Worm (Caenorhabditis elegans) whole organism, young adult: ENCODE data around the gene T05B9.1.

Experiments
- C06A6.2 ChIP-seq: fragments of 200-800 bp; sonication (Bioruptor generic); conservative IDR thresholded peaks from 2 replicates; pipeline ENCODE4 v1.3.6; 2022; ENCODE audit warnings: missing genetic modification characterization, missing compliant biosample characterization
- D2030.7 ChIP-seq: fragments of 200-800 bp; sonication (Bioruptor generic); IDR thresholded peaks from 2 replicates; pipeline ENCODE4 v1.3.6; 2022; ENCODE audit warnings: missing genetic modification reagents, missing genetic modification characterization, missing compliant biosample characterization
- F22D6.2 ChIP-seq: sonication (generic microtip); optimal IDR thresholded peaks from 2 replicates; lab custom pipeline; 2016; ENCODE audit warnings: mild to moderate bottlenecking, missing genetic modification characterization, missing compliant biosample characterization
- F23B12.7 ChIP-seq: sonication (generic microtip); optimal IDR thresholded peaks from 2 replicates; lab custom pipeline; 2017; ENCODE audit warnings: missing genetic modification characterization, mild to moderate bottlenecking, missing compliant biosample characterization, antibody characterized with exemption, moderate library complexity; ENCODE audit not compliant: insufficient read depth
- F33H1.4 ChIP-seq: fragments of 200-800 bp; sonication (Bioruptor generic); IDR thresholded peaks from 2 replicates; pipeline ENCODE4 v1.3.6; 2022; ENCODE audit warnings: missing genetic modification reagents, missing genetic modification characterization, missing compliant biosample characterization
- F37B4.10 ChIP-seq: fragments of 200-800 bp; sonication (Bioruptor generic); IDR thresholded peaks from 2 replicates; pipeline ENCODE4 v1.3.6; 2022; ENCODE audit warnings: missing genetic modification characterization, missing compliant biosample characterization
- F57A8.1 ChIP-seq: fragments of 200-800 bp; sonication (Bioruptor generic); optimal IDR thresholded peaks from 2 replicates; lab custom pipeline; 2018; ENCODE audit warnings: mild to moderate bottlenecking, missing genetic modification characterization, moderate library complexity, missing compliant biosample characterization
- F57C9.4 ChIP-seq: sonication (generic microtip); optimal IDR thresholded peaks from 2 replicates; lab custom pipeline; 2017; ENCODE audit warnings: mild to moderate bottlenecking, missing genetic modification characterization, missing compliant biosample characterization
- Y53F4B.3 ChIP-seq: fragments of 200-800 bp; sonication (Bioruptor generic); IDR thresholded peaks from 2 replicates; pipeline ENCODE4 v1.3.6; 2022; ENCODE audit warnings: missing genetic modification reagents, missing genetic modification characterization, missing compliant biosample characterization
- Y67H2A.10 ChIP-seq: fragments of 200-800 bp; sonication (Bioruptor generic); conservative IDR thresholded peaks from 2 replicates; pipeline ENCODE4 v1.3.6; 2022; ENCODE audit warnings: missing genetic modification reagents, missing genetic modification characterization, missing compliant biosample characterization
- Y79H2A.3 ChIP-seq: fragments of 200-800 bp; sonication (Bioruptor generic); conservative IDR thresholded peaks from 2 replicates; pipeline ENCODE4 v1.3.6; 2022; ENCODE audit warnings: missing genetic modification reagents, missing genetic modification characterization, missing compliant biosample characterization
- ZK185.1 ChIP-seq: sonication (generic microtip); optimal IDR thresholded peaks from 2 replicates; lab custom pipeline; 2016; ENCODE audit warnings: mild to moderate bottlenecking, missing genetic modification characterization, missing compliant biosample characterization; ENCODE audit not compliant: poor library complexity, severe bottlenecking
- aptf-3 ChIP-seq: fragments of 200-800 bp; sonication (Bioruptor generic); IDR thresholded peaks from 2 replicates; pipeline ENCODE4 v1.3.6; 2022; ENCODE audit warnings: missing genetic modification characterization, missing compliant biosample characterization
- atf-7 ChIP-seq: sonication (generic microtip); optimal IDR thresholded peaks from 2 replicates; lab custom pipeline; 2017; ENCODE audit warnings: mild to moderate bottlenecking, missing genetic modification characterization, missing compliant biosample characterization
- attf-5 ChIP-seq: fragments of 200-800 bp; sonication (Bioruptor generic); optimal IDR thresholded peaks from 2 replicates; lab custom pipeline; 2018; ENCODE audit warnings: mild to moderate bottlenecking, missing genetic modification characterization, missing compliant biosample characterization
- ccch-3 ChIP-seq: fragments of 200-800 bp; sonication (Bioruptor generic); optimal IDR thresholded peaks from 2 replicates; lab custom pipeline; 2018; ENCODE audit warnings: mild to moderate bottlenecking, missing genetic modification characterization, missing compliant biosample characterization
- ceh-100 ChIP-seq: fragments of 200-800 bp; sonication (Bioruptor generic); IDR thresholded peaks from 2 replicates; pipeline ENCODE4 v1.3.6; 2022; ENCODE audit warnings: missing genetic modification reagents, missing genetic modification characterization, missing compliant biosample characterization
- ceh-40 ChIP-seq: fragments of 200-800 bp; sonication (Bioruptor generic); IDR thresholded peaks from 2 replicates; pipeline ENCODE4 v1.3.6; 2022; ENCODE audit warnings: missing genetic modification characterization, missing compliant biosample characterization
- ceh-91 ChIP-seq: fragments of 200-800 bp; sonication (Bioruptor generic); IDR thresholded peaks from 2 replicates; pipeline ENCODE4 v1.3.6; 2022; ENCODE audit warnings: missing genetic modification reagents, missing genetic modification characterization, missing compliant biosample characterization
- dox-1 ChIP-seq: fragments of 200-800 bp; sonication (Bioruptor generic); IDR thresholded peaks from 2 replicates; pipeline ENCODE4 v1.3.6; 2022; ENCODE audit warnings: missing genetic modification reagents, missing genetic modification characterization, missing compliant biosample characterization
- efl-1 ChIP-seq: fragments of 150-350 bp; optimal IDR thresholded peaks from 2 replicates; lab custom pipeline; 2014; ENCODE audit warnings: missing biosample characterization, missing genetic modification reagents, missing genetic modification characterization
- egl-18 ChIP-seq: fragments of 200-800 bp; sonication (Bioruptor generic); IDR thresholded peaks from 2 replicates; pipeline ENCODE4 v1.3.6; 2022; ENCODE audit warnings: missing genetic modification reagents, missing genetic modification characterization, missing compliant biosample characterization
- egrh-3 ChIP-seq: fragments of 200-800 bp; sonication (Bioruptor generic); IDR thresholded peaks from 2 replicates; pipeline ENCODE4 v1.3.6; 2022; ENCODE audit warnings: missing genetic modification reagents, missing genetic modification characterization, missing compliant biosample characterization
- ets-4 ChIP-seq: fragments of 200-800 bp; sonication (Bioruptor generic); optimal IDR thresholded peaks from 2 replicates; lab custom pipeline; 2018; ENCODE audit warnings: mild to moderate bottlenecking, missing genetic modification characterization, missing compliant biosample characterization
- hlh-12 ChIP-seq: sonication (generic microtip); optimal IDR thresholded peaks from 2 replicates; lab custom pipeline; 2016; ENCODE audit warnings: missing genetic modification characterization, missing compliant biosample characterization
- hmg-20 ChIP-seq: fragments of 200-800 bp; sonication (Bioruptor generic); IDR thresholded peaks from 2 replicates; pipeline ENCODE4 v1.3.6; 2022; ENCODE audit warnings: missing genetic modification reagents, missing genetic modification characterization, missing compliant biosample characterization
- let-526 ChIP-seq: fragments of 200-800 bp; sonication (Bioruptor generic); IDR thresholded peaks from 2 replicates; pipeline ENCODE4 v1.3.6; 2022; ENCODE audit warnings: missing genetic modification reagents, missing genetic modification characterization, missing compliant biosample characterization
- lin-26 ChIP-seq: fragments of 200-800 bp; sonication (Bioruptor generic); IDR thresholded peaks from 2 replicates; pipeline ENCODE4 v1.3.6; 2022; ENCODE audit warnings: missing genetic modification reagents, missing genetic modification characterization, missing compliant biosample characterization
- lsl-1 ChIP-seq: fragments of 200-800 bp; sonication (Bioruptor generic); optimal IDR thresholded peaks from 2 replicates; lab custom pipeline; 2018; ENCODE audit warnings: mild to moderate bottlenecking, missing genetic modification characterization, moderate library complexity, missing compliant biosample characterization
- mel-28 ChIP-seq: sonication (generic microtip); optimal IDR thresholded peaks from 2 replicates; lab custom pipeline; 2016; ENCODE audit warnings: borderline replicate concordance, mild to moderate bottlenecking, missing genetic modification characterization, missing compliant biosample characterization
- nfya-1 ChIP-seq: sonication (generic microtip); optimal IDR thresholded peaks from 2 replicates; lab custom pipeline; 2017; ENCODE audit warnings: antibody characterized with exemption, missing compliant biosample characterization, missing genetic modification characterization, borderline replicate concordance; ENCODE audit not compliant: insufficient read depth
- nhr-120 ChIP-seq: fragments of 200-800 bp; sonication (Bioruptor generic); IDR thresholded peaks from 2 replicates; pipeline ENCODE4 v1.3.6; 2022; ENCODE audit warnings: missing genetic modification characterization, missing compliant biosample characterization
- pha-4 ChIP-seq: fragments of 150-350 bp; sonication (generic microtip); optimal IDR thresholded peaks from 2 replicates; lab custom pipeline; 2014; ENCODE audit warnings: missing biosample characterization, missing genetic modification reagents, missing genetic modification characterization
- rec-8 ChIP-seq, 2 experiments: sonication (generic microtip); optimal IDR thresholded peaks; 2 replicates each; lab custom pipeline; 2016; ENCODE audit warnings: mild to moderate bottlenecking in 2 of 2, missing genetic modification characterization in 2 of 2, missing genetic modification reagents in 2 of 2, missing genotype in 2 of 2, missing biosample characterization in 1 of 2, missing compliant biosample characterization in 1 of 2, moderate library complexity in 1 of 2
- snpc-1.1 ChIP-seq: sonication (generic microtip); optimal IDR thresholded peaks from 2 replicates; lab custom pipeline; 2017; ENCODE audit warnings: missing genetic modification characterization, mild to moderate bottlenecking, missing compliant biosample characterization, antibody characterized with exemption, moderate library complexity, missing genotype, missing genetic modification reagents; ENCODE audit not compliant: insufficient read depth
- snpc-4 ChIP-seq, 5 experiments: fragments of 150-350 bp in 1 of 5; sonication (generic microtip) in 4 of 5; optimal IDR thresholded peaks; 2 replicates each; lab custom pipeline; 2014 to 2018; ENCODE audit warnings: missing genetic modification characterization in 5 of 5, missing biosample characterization in 3 of 5, antibody characterized with exemption in 2 of 5, mild to moderate bottlenecking in 2 of 5, missing compliant biosample characterization in 2 of 5, missing genotype in 2 of 5, moderate library complexity in 2 of 5, missing genetic modification reagents in 1 of 5
- somi-1 ChIP-seq: fragments of 200-800 bp; sonication (Bioruptor generic); optimal IDR thresholded peaks from 2 replicates; lab custom pipeline; 2018; ENCODE audit warnings: mild to moderate bottlenecking, missing genetic modification characterization, missing compliant biosample characterization
- tbp1 ChIP-seq: fragments of 200-800 bp; sonication (Bioruptor generic); optimal IDR thresholded peaks from 2 replicates; lab custom pipeline; 2018; ENCODE audit warnings: mild to moderate bottlenecking, missing genetic modification characterization, missing compliant biosample characterization
- tlf-1 ChIP-seq: fragments of 200-800 bp; sonication (Bioruptor generic); optimal IDR thresholded peaks from 2 replicates; lab custom pipeline; 2018; ENCODE audit warnings: mild to moderate bottlenecking, missing genetic modification characterization, missing compliant biosample characterization
- unc-130 ChIP-seq: sonication (generic microtip); optimal IDR thresholded peaks from 2 replicates; lab custom pipeline; 2016; ENCODE audit warnings: missing genetic modification reagents, missing genetic modification characterization, missing compliant biosample characterization
- unc-62 ChIP-seq: fragments of 150-350 bp; optimal IDR thresholded peaks from 2 replicates; lab custom pipeline; 2014; ENCODE audit warnings: missing biosample characterization, missing genetic modification reagents, missing genetic modification characterization
- zfh-2 ChIP-seq: fragments of 200-800 bp; sonication (Bioruptor generic); conservative IDR thresholded peaks from 2 replicates; pipeline ENCODE4 v1.3.6; 2022; ENCODE audit warnings: missing genetic modification reagents, missing genetic modification characterization, missing compliant biosample characterization
- zim-3 ChIP-seq: sonication (generic microtip); optimal IDR thresholded peaks from 2 replicates; lab custom pipeline; 2017; ENCODE audit warnings: mild to moderate bottlenecking, missing genetic modification characterization, moderate library complexity, missing compliant biosample characterization
- ztf-18 ChIP-seq: sonication (generic microtip); optimal IDR thresholded peaks from 2 replicates; lab custom pipeline; 2016; ENCODE audit warnings: missing genotype, mild to moderate bottlenecking, missing genetic modification characterization, missing compliant biosample characterization
- ztf-26 ChIP-seq: sonication (generic microtip); optimal IDR thresholded peaks from 2 replicates; lab custom pipeline; 2017; ENCODE audit warnings: missing genetic modification characterization, missing compliant biosample characterization
- ztf-3 ChIP-seq: fragments of 200-800 bp; sonication (Bioruptor generic); optimal IDR thresholded peaks from 2 replicates; lab custom pipeline; 2018; ENCODE audit warnings: mild to moderate bottlenecking, missing genetic modification characterization, missing compliant biosample characterization
- ztf-6 ChIP-seq: fragments of 200-800 bp; sonication (Bioruptor generic); IDR thresholded peaks from 2 replicates; pipeline ENCODE4 v1.3.6; 2022; ENCODE audit warnings: missing genetic modification reagents, missing genetic modification characterization, missing compliant biosample characterization

The T05B9.1 gene

DNA sequence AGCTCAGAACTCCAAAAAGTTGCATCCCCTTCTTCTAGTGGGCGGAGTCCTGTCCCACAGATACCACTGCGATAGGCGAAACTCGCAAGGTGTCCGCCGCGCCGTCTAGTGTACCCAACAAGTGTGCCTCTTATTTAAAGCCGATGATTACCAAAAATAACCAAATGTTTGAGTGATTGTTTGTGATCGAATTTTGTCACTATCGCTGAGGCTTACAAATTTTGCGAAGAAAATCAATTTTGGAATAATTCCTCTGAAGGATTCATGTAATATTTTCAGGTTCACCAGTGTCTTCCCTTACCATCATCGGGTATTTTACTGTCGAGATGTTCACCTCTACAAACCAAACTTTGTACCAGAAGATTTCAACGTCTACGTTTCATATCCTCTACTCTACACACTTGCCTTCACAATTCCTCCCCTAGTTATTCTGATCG lies 36.9 kb downstream of the T05B9.1 start (continued):
- peak; percentile 81; the same call in 1 of the 2 replicates for TF ChIP-seq nhr-120 (GFP tag; lab: Robert Waterston, UW)
- peak; percentile 54; the same call in 1 of the 2 replicates for TF ChIP-seq C06A6.2 (GFP tag; lab: Robert Waterston, UW)
- 0 out of 2 replicates have a peak, but pooled peaks have one; percentile 67 for TF ChIP-seq Y79H2A.3
- TF ChIP-seq F37B4.10 (GFP tag; lab: Robert Waterston, UW), result no peak
- no peak for TF ChIP-seq nfya-1 (tag; lab: Kevin White, UChicago)
- TF ChIP-seq tlf-1, result peak; percentile 66
- TF ChIP-seq F57C9.4 (tag; lab: Kevin White, UChicago), result no peak
- no peak for TF ChIP-seq ztf-3
- peak; percentile 40 for TF ChIP-seq attf-5
- peak; percentile 40 for TF ChIP-seq efl-1 (GFP tag; lab: Kevin White, UChicago)
- TF ChIP-seq ceh-91 (GFP tag; lab: Robert Waterston, UW), result peak; percentile 49; the same call in 1 of the 2 replicates
- no peak for TF ChIP-seq unc-62 (GFP tag; lab: Kevin White, UChicago)
- TF ChIP-seq F57A8.1 (GFP tag; lab: Kevin White, UChicago), result no peak
- TF ChIP-seq lsl-1, result peak; percentile 92
- 0 out of 2 replicates have a peak, but pooled peaks have one; percentile 4 for TF ChIP-seq ceh-40 (GFP tag; lab: Robert Waterston, UW)
- peak; percentile 54 for TF ChIP-seq atf-7
- TF ChIP-seq mel-28 (tag; lab: Kevin White, UChicago), result no peak
- TF ChIP-seq ztf-26, result no peak
- peak; percentile 68; the same call in 1 of the 2 replicates for TF ChIP-seq hmg-20 (GFP tag; lab: Robert Waterston, UW)
- peak; percentile 74 for TF ChIP-seq ets-4
- peak; percentile 33 for TF ChIP-seq unc-130 (GFP tag; lab: Kevin White, UChicago)
- TF ChIP-seq egrh-3 (GFP tag; lab: Robert Waterston, UW), result no peak
- TF ChIP-seq lin-26, result peak; percentile 64; the same call in 1 of the 2 replicates
- TF ChIP-seq D2030.7 (GFP tag; lab: Robert Waterston, UW), result peak; percentile 94
- TF ChIP-seq snpc-4 (GFP tag; optimal IDR thresholded peaks at IDR 0.05; lab: Kevin White, UChicago), result peak; percentile 99
- peak; percentile 99 to 100 (median 99) for TF ChIP-seq snpc-4 (tag; optimal IDR thresholded peaks at IDR 0.05; lab: Kevin White, UChicago)
- TF ChIP-seq ztf-6 (GFP tag; lab: Robert Waterston, UW), result 0 out of 2 replicates have a peak, but pooled peaks have one; percentile 13
- TF ChIP-seq hlh-12 (tag; lab: Kevin White, UChicago), result no peak
- peak; percentile 76 for TF ChIP-seq zfh-2
- TF ChIP-seq tbp1 (GFP tag; lab: Kevin White, UChicago), result peak; percentile 82
- peak; percentile 81 for TF ChIP-seq ZK185.1 (tag; lab: Kevin White, UChicago)
- peak in 1 of 2 experiments; percentile 38 for TF ChIP-seq rec-8 (tag; optimal IDR thresholded peaks at IDR 0.05; lab: Kevin White, UChicago)
- peak; percentile 3 for TF ChIP-seq somi-1 (GFP tag; lab: Kevin White, UChicago)
- TF ChIP-seq zim-3 (tag; lab: Kevin White, UChicago), result no peak
- TF ChIP-seq egl-18 (GFP tag; lab: Robert Waterston, UW), result no peak
- TF ChIP-seq let-526 (GFP tag; lab: Robert Waterston, UW), result no peak
- TF ChIP-seq ceh-100 (GFP tag; lab: Robert Waterston, UW), result peak; percentile 66
- TF ChIP-seq ccch-3 (GFP tag; lab: Kevin White, UChicago), result no peak
- TF ChIP-seq F22D6.2 (tag; lab: Kevin White, UChicago), result no peak
- peak; percentile 74 for TF ChIP-seq F33H1.4 (GFP tag; lab: Robert Waterston, UW)
- peak; percentile 80 for TF ChIP-seq F23B12.7 (tag; lab: Kevin White, UChicago)
- no peak for TF ChIP-seq Y67H2A.10 (GFP tag; lab: Robert Waterston, UW)
- TF ChIP-seq dox-1 (GFP tag; lab: Robert Waterston, UW), result peak; percentile 94
- 0 out of 2 replicates have a peak, but pooled peaks have one; percentile 9 for TF ChIP-seq aptf-3
- TF ChIP-seq Y53F4B.3 (GFP tag; lab: Robert Waterston, UW), result no peak
- TF ChIP-seq pha-4, result no peak
- TF ChIP-seq ztf-18, result peak; percentile 66
- peak; percentile 99 for TF ChIP-seq snpc-1.1
